Fruit fly (Drosophila melanogaster) whole organism, wandering third instar larva: ENCODE results near the gene Frq1.

Source experiments
- Abd-B ChIP-seq: fragments of >200 bp; optimal IDR thresholded peaks from 2 replicates; lab custom pipeline; 2017; ENCODE audit warnings: missing biosample characterization, missing genetic modification characterization
- Dfd ChIP-seq: fragments of >200 bp; optimal IDR thresholded peaks from 2 replicates; lab custom pipeline; 2017; ENCODE audit warnings: missing biosample characterization, missing genetic modification characterization
- GATAd ChIP-seq: sonication (Bioruptor generic); optimal IDR thresholded peaks from 2 replicates; lab custom pipeline; 2016; ENCODE audit warnings: missing biosample characterization, missing genetic modification characterization
- Hnf4 ChIP-seq: fragments of 200-800 bp; sonication (Bioruptor generic); optimal IDR thresholded peaks from 2 replicates; lab custom pipeline; 2016; ENCODE audit warnings: missing biosample characterization, mild to moderate bottlenecking, missing genetic modification characterization
- Jra ChIP-seq: sonication (Bioruptor generic); optimal IDR thresholded peaks from 2 replicates; lab custom pipeline; 2016; ENCODE audit warnings: missing biosample characterization, missing genetic modification characterization
- Myc ChIP-seq: fragments of >200 bp; optimal IDR thresholded peaks from 2 replicates; lab custom pipeline; 2017
- OdsH ChIP-seq: fragments of 200-800 bp; sonication (Bioruptor generic); optimal IDR thresholded peaks from 2 replicates; lab custom pipeline; 2016; ENCODE audit warnings: missing biosample characterization, mild to moderate bottlenecking, missing genetic modification characterization
- br ChIP-seq: fragments of 200-800 bp; sonication (Bioruptor generic); optimal IDR thresholded peaks from 2 replicates; lab custom pipeline; 2016; ENCODE audit warnings: missing biosample characterization, missing genetic modification characterization
- fru ChIP-seq: fragments of 200-800 bp; sonication (Bioruptor generic); optimal IDR thresholded peaks from 3 replicates; lab custom pipeline; 2016; ENCODE audit warnings: missing biosample characterization, mild to moderate bottlenecking, missing genetic modification characterization
- pan ChIP-seq: fragments of >200 bp; optimal IDR thresholded peaks from 2 replicates; lab custom pipeline; 2017
- sv ChIP-seq: fragments of 200-800 bp; sonication (Bioruptor generic); optimal IDR thresholded peaks from 3 replicates; lab custom pipeline; 2016; ENCODE audit warnings: missing biosample characterization, missing genetic modification characterization
- usp ChIP-seq: fragments of >200 bp; optimal IDR thresholded peaks from 2 replicates; lab custom pipeline; 2017; ENCODE audit warnings: missing biosample characterization, missing genetic modification characterization

- TF ChIP-seq usp (GFP tag; lab: Kevin White, UChicago) (no peak), Dfd (GFP tag; lab: Kevin White, UChicago) (no peak), br (no peak), Jra (GFP tag; lab: Kevin White, UChicago) (no peak), Myc (lab: Kevin White, UChicago) (no peak), sv (GFP tag; lab: Kevin White, UChicago) (no peak), OdsH (GFP tag; lab: Kevin White, UChicago) (no peak), pan (no peak), fru (no peak), Hnf4 (no peak), Abd-B (no peak), GATAd (GFP tag; lab: Kevin White, UChicago) (no peak)
Measured at dm6 chrX:18130168-18130567, 25.0 kb upstream of the Frq1 start, which contains the start of gene CG43133.
